Worm (Caenorhabditis elegans): ENCODE data around the gene C14B1.12.

The C14B1.12 gene

ce11 chrIII:3677378-3677777, 47.4 kb downstream of the C14B1.12 start:
- TF ChIP-seq sem-2 (GFP tag; optimal IDR thresholded peaks at IDR 0.05), result no peak
- peak; percentile 77 for TF ChIP-seq unc-120 (tag; optimal IDR thresholded peaks at IDR 0.05; ENCODE audit: poor library complexity, severe bottlenecking)
- TF ChIP-seq sptf-1 (tag; optimal IDR thresholded peaks at IDR 0.05), result peak; percentile 60
- TF ChIP-seq mls-2 (tag; optimal IDR thresholded peaks at IDR 0.05), result peak; percentile 25
- no peak for TF ChIP-seq blmp-1 (tag; optimal IDR thresholded peaks at IDR 0.05)
- TF ChIP-seq ceh-39 (tag; optimal IDR thresholded peaks at IDR 0.05), result peak; percentile 25
- no peak for TF ChIP-seq lsy-2 (tag; optimal IDR thresholded peaks at IDR 0.05)
- TF ChIP-seq hlh-1 (tag; optimal IDR thresholded peaks at IDR 0.05), result peak; percentile 36
- no peak for TF ChIP-seq ceh-83 (GFP tag; optimal IDR thresholded peaks at IDR 0.05)
- no peak for TF ChIP-seq unc-62 (GFP tag; optimal IDR thresholded peaks at IDR 0.05)
- no peak for TF ChIP-seq nhr-2 (tag; optimal IDR thresholded peaks at IDR 0.05)
- TF ChIP-seq pha-4 (tag; optimal IDR thresholded peaks at IDR 0.05), result peak; percentile 63
- peak; percentile 79 for TF ChIP-seq ces-1 (GFP tag; optimal IDR thresholded peaks at IDR 0.05)
- TF ChIP-seq mep-1 (tag; optimal IDR thresholded peaks at IDR 0.05), result peak; percentile 56

- TF ChIP-seq unc-120 (tag; optimal IDR thresholded peaks at IDR 0.05; ENCODE audit: poor library complexity, severe bottlenecking) (no peak), unc-62 (GFP tag; optimal IDR thresholded peaks at IDR 0.05) (no peak), bed-3 (GFP tag; optimal IDR thresholded peaks at IDR 0.05) (no peak), cnd-1 (tag; optimal IDR thresholded peaks at IDR 0.05) (no peak), sptf-1 (tag; optimal IDR thresholded peaks at IDR 0.05) (no peak)
Observed at ce11 chrIII:3675480-3675879, 49.3 kb downstream of the C14B1.12 start.
